Fruit fly (Drosophila melanogaster) whole organism, adult: Measurements from ENCODE around the gene NLaz.

Experiments
- CG11617 ChIP-seq: fragments of 200-800 bp; sonication (Bioruptor generic); optimal IDR thresholded peaks from 2 replicates; lab custom pipeline; 2017; ENCODE audit warnings: mild to moderate bottlenecking, missing biosample characterization, missing genetic modification reagents, missing genetic modification characterization
- CG12768 ChIP-seq: fragments of 200-800 bp; sonication (Bioruptor generic); optimal IDR thresholded peaks from 2 replicates; lab custom pipeline; 2017; ENCODE audit warnings: missing biosample characterization, missing genetic modification characterization, mild to moderate bottlenecking, moderate library complexity, missing genetic modification reagents
- CG1620 ChIP-seq: fragments of 200-800 bp; sonication (Bioruptor generic); optimal IDR thresholded peaks from 2 replicates; lab custom pipeline; 2016; ENCODE audit warnings: missing biosample characterization, missing genetic modification characterization
- CG33017 ChIP-seq: fragments of 200-800 bp; sonication (Bioruptor generic); optimal IDR thresholded peaks from 2 replicates; lab custom pipeline; 2018; ENCODE audit warnings: missing biosample characterization, mild to moderate bottlenecking, missing genetic modification characterization, moderate library complexity
- Crg-1 ChIP-seq: fragments of 200-800 bp; sonication (Bioruptor generic); optimal IDR thresholded peaks from 2 replicates; lab custom pipeline; 2016; ENCODE audit warnings: missing biosample characterization, missing genetic modification characterization
- cic ChIP-seq: fragments of 200-800 bp; sonication (Bioruptor generic); optimal IDR thresholded peaks from 2 replicates; lab custom pipeline; 2017; ENCODE audit warnings: missing biosample characterization, mild to moderate bottlenecking, missing genetic modification characterization, moderate library complexity
- cnc ChIP-seq, 2 experiments: fragments of >200 bp; optimal IDR thresholded peaks; 2 replicates each; lab custom pipeline; 2017
- kay ChIP-seq: fragments of 200-800 bp; sonication (Bioruptor generic); peaks from one replicate; lab custom pipeline; 2016; ENCODE audit warnings: missing biosample characterization, missing genetic modification characterization, borderline replicate concordance
- ovo ChIP-seq: fragments of 200-800 bp; sonication (Bioruptor generic); optimal IDR thresholded peaks from 2 replicates; lab custom pipeline; 2016; ENCODE audit warnings: missing biosample characterization, missing genetic modification characterization
- tj ChIP-seq: fragments of 200-800 bp; sonication (Bioruptor generic); optimal IDR thresholded peaks from 3 replicates; lab custom pipeline; 2017; ENCODE audit warnings: missing biosample characterization, mild to moderate bottlenecking, missing genetic modification characterization, moderate library complexity

dm6 chr2L:1405573-1405972, 44.0 kb upstream of the NLaz start:
- TF ChIP-seq ovo (GFP tag; lab: Kevin White, UChicago), result no peak
- no peak for TF ChIP-seq Crg-1 (GFP tag; lab: Kevin White, UChicago)
- no peak for TF ChIP-seq cnc (optimal IDR thresholded peaks at IDR 0.05; lab: Kevin White, UChicago)
- TF ChIP-seq CG11617, result no peak
- no peak for TF ChIP-seq kay (GFP tag; lab: Kevin White, UChicago)
- no peak for TF ChIP-seq cic (GFP tag; lab: Kevin White, UChicago)
- TF ChIP-seq tj, result no peak
- no peak for TF ChIP-seq CG33017 (tag; lab: Kevin White, UChicago)
- TF ChIP-seq CG1620 (GFP tag; lab: Kevin White, UChicago), result no peak
- TF ChIP-seq CG12768 (GFP tag; lab: Kevin White, UChicago), result no peak
